Worm (Caenorhabditis elegans): ENCODE measurements around the gene sir-2.2.

Gene sir-2.2

ce11 chrX:13328034-13328433, at the start of gene sir-2.2:
sir-2.2 (plus strand) TSS chrX:13328067.
- no peak for TF ChIP-seq dao-5 (tag; optimal IDR thresholded peaks at IDR 0.05)
- TF ChIP-seq him-1 (tag; optimal IDR thresholded peaks at IDR 0.05), result no peak
- TF ChIP-seq W03F9.2 (tag; optimal IDR thresholded peaks at IDR 0.05), result no peak

- TF ChIP-seq him-1 (tag; optimal IDR thresholded peaks at IDR 0.05) (no peak), dao-5 (tag; optimal IDR thresholded peaks at IDR 0.05) (no peak), W03F9.2 (tag; optimal IDR thresholded peaks at IDR 0.05) (no peak)
Observed at ce11 chrX:13278876-13279275, 49.0 kb upstream of the sir-2.2 start, which contains the start of gene phf-33. phf-33 (minus strand) TSS chrX:13278976.

- no peak for TF ChIP-seq dao-5 (tag; optimal IDR thresholded peaks at IDR 0.05)
- no peak for TF ChIP-seq him-1 (tag; optimal IDR thresholded peaks at IDR 0.05)
- no peak for TF ChIP-seq W03F9.2 (tag; optimal IDR thresholded peaks at IDR 0.05)
Observed at ce11 chrX:13283462-13283861, 44.4 kb upstream of the sir-2.2 start.

DNA sequence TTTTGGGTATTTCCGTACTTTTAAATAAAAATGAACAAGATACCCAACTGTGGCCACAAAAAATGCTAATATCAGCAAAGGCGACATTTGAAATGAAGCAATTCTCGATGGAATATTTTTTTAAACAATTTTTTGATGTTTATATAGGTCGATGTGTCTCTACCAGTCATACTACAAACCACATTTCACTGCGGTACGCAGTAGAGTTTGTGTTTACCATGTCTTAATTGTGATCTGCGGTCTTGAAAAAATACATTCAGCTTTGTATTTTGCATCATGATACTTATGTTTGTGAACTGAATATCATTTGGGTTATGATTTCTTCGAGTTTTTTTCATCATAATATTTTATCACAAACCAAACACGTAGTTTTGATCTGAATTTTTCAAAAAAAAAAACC, 43.8 kb upstream of the sir-2.2 start, which contains the start of gene cyp-14A4:
Gene cyp-14A4, minus strand, starts transcription at position 107 of the 400 bp plus-strand sequence.
- TF ChIP-seq W03F9.2 (tag; optimal IDR thresholded peaks at IDR 0.05) (no peak), him-1 (tag; optimal IDR thresholded peaks at IDR 0.05) (no peak), dao-5 (tag; optimal IDR thresholded peaks at IDR 0.05) (no peak)

DNA sequence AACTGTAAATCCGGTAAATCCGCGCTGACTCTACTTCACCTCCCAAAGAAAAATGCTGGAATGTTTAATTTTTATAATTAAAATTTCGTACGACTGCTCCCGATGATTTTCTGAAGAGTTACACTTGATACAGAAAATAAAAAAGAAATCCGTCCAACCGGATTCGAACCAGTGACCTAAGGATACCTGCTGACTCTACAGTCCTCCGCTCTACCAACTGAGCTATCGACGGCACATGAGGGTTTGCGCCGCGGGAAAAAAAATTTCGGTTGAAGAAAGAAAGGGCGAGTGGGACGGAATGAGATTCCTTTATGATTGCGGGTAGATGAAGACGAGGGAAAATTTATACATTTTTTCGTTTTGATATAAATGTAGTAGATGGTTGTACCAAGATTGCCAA, 43.2 kb upstream of the sir-2.2 start:
- TF ChIP-seq him-1 (tag; optimal IDR thresholded peaks at IDR 0.05), result no peak

DNA sequence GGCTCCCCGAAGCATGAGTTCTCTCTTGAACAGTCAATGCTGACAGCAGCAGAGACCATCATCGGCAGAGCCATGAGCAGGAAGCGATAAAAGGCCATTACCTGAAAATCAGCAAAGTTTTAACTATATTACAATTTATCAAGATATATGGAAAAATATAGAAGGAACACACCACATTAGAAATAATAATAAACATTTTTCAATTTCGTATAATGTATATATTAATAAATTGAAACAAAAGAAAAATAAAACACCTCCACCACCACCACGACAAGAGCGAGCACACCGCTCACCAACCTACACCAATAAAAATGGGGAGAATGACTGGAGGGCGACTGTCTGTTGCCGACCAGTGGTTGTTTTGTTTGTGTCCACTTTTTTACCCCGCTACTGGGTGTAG, 41.3 kb upstream of the sir-2.2 start, which contains the start of gene R04D3.2:
Gene R04D3.2, minus strand, starts transcription at position 101 of the 400 bp plus-strand sequence.
- TF ChIP-seq dao-5 (tag; optimal IDR thresholded peaks at IDR 0.05) (no peak), W03F9.2 (tag; optimal IDR thresholded peaks at IDR 0.05) (no peak), him-1 (tag; optimal IDR thresholded peaks at IDR 0.05) (no peak)

- TF ChIP-seq him-1 (tag; optimal IDR thresholded peaks at IDR 0.05) (no peak), dao-5 (tag; optimal IDR thresholded peaks at IDR 0.05) (no peak), W03F9.2 (tag; optimal IDR thresholded peaks at IDR 0.05) (no peak)
Observed at ce11 chrX:13288715-13289114, 39.2 kb upstream of the sir-2.2 start, which contains the start of gene R04D3.4. R04D3.4 (minus strand) TSS chrX:13288815.

ce11 chrX:13290531-13290930, 37.3 kb upstream of the sir-2.2 start, which contains the start of gene R04D3.3:
R04D3.3 (minus strand) TSS chrX:13290631.
- TF ChIP-seq dao-5 (tag; optimal IDR thresholded peaks at IDR 0.05), result no peak
- TF ChIP-seq W03F9.2 (tag; optimal IDR thresholded peaks at IDR 0.05), result no peak
- no peak for TF ChIP-seq him-1 (tag; optimal IDR thresholded peaks at IDR 0.05)

DNA sequence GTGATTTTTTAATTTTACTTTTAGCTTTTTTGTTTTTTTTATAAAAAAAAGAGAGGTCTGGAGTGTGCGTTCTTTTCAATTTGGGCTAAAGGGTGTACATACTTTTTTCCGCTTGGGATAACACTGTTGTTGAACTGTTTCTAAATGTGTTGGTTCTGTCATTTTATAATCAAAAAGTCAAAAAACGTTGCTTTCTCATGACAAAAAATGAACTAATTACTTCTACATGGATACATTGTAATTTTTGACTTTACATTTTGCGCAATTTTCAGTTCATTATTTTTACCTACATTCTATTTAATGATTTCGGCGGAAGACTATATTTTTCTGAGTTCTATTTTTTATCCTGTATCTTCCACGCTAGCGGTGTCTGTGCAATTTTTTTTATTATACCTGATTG, 36.4 kb upstream of the sir-2.2 start, which contains the start of gene srd-38:
Gene srd-38, plus strand, starts transcription at position 301 of the 400 bp plus-strand sequence.
- TF ChIP-seq dao-5 (tag; optimal IDR thresholded peaks at IDR 0.05), result no peak
- TF ChIP-seq W03F9.2 (tag; optimal IDR thresholded peaks at IDR 0.05), result no peak
- TF ChIP-seq him-1 (tag; optimal IDR thresholded peaks at IDR 0.05), result no peak

- TF ChIP-seq dao-5 (tag; optimal IDR thresholded peaks at IDR 0.05) (no peak), him-1 (tag; optimal IDR thresholded peaks at IDR 0.05) (no peak), W03F9.2 (tag; optimal IDR thresholded peaks at IDR 0.05) (no peak)
Observed at ce11 chrX:13293023-13293422, 34.8 kb upstream of the sir-2.2 start.

DNA sequence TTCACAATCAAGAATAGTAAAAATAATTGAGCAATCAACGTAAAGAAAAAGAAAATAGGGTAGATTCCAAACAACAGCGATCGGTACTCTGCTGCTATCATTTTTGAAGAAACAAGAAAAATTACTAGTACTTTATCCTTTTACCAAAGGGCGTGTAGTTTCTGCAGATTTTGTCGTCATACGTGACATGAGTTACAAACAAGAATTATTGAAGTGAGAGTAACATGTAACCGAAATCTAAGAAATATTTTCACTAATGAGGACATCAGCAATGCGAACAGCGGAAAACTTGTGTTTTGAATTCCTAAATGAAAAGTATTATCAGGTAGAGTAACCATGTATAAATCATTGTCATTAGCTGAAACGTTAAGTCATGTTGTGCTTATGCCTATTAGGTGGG, 33.2 kb upstream of the sir-2.2 start, which contains the start of gene srd-36:
Gene srd-36, minus strand, starts transcription at position 101 of the 400 bp plus-strand sequence.
- no peak for TF ChIP-seq dao-5 (tag; optimal IDR thresholded peaks at IDR 0.05)
- no peak for TF ChIP-seq W03F9.2 (tag; optimal IDR thresholded peaks at IDR 0.05)
- no peak for TF ChIP-seq him-1 (tag; optimal IDR thresholded peaks at IDR 0.05)

DNA sequence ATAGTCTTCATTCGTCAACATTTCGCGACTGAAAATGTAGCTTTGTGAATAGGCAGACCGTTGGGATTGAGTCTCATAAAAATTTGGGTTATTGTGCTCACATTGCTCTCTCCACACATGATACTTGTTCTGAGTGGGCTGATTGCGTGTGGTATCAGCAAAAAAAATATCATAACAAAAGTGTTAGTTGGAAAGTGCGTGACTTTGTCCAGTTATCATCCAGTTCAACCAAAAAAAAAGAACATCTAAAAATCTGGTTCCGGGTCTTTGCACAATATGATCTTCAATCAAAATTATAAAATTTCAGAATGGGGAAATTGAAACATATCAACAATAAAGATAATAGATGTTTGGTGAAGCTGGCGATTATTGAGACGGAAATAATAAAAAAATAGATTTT, 27.4 kb upstream of the sir-2.2 start, which contains the start of gene srd-39:
Gene srd-39, minus strand, starts transcription at position 101 of the 400 bp plus-strand sequence.
- TF ChIP-seq dao-5 (tag; optimal IDR thresholded peaks at IDR 0.05), result no peak
- TF ChIP-seq W03F9.2 (tag; optimal IDR thresholded peaks at IDR 0.05), result no peak
- no peak for TF ChIP-seq him-1 (tag; optimal IDR thresholded peaks at IDR 0.05)

ce11 chrX:13303357-13303756, 24.5 kb upstream of the sir-2.2 start, which contains the start of gene srd-42:
srd-42 (minus strand) TSS chrX:13303457.
- TF ChIP-seq dao-5 (tag; optimal IDR thresholded peaks at IDR 0.05) (no peak), W03F9.2 (tag; optimal IDR thresholded peaks at IDR 0.05) (no peak), him-1 (tag; optimal IDR thresholded peaks at IDR 0.05) (no peak)

DNA sequence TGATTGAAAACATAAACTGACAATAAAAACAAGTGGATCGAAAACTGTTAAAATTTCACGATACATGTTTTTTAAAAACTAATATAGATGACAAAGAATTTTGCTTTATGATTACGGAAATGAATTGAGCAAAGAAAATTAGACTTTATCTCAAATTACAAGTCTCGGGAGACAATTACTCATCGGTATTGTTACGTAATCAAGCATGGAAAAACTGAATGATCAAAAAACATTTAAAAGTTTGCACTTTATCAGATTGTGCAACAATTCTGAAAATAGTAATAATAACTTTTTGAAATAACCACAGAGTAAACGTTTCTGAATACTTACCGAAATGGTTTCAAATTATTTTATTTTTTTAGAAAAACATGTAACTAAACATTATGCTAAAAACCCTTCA, 22.1 kb upstream of the sir-2.2 start, which contains the start of gene srd-43:
Gene srd-43, minus strand, starts transcription at position 66 of the 400 bp plus-strand sequence.
- TF ChIP-seq him-1 (tag; optimal IDR thresholded peaks at IDR 0.05) (no peak), W03F9.2 (tag; optimal IDR thresholded peaks at IDR 0.05) (no peak), dao-5 (tag; optimal IDR thresholded peaks at IDR 0.05) (no peak)

Measured in whole organism, L4/young adult.